Fruit fly (Drosophila melanogaster) whole organism, embryonic: ENCODE data around the gene Ac13E.
A peak's percentile ranks its signal among the peaks of the same experiment; 100 is the strongest.

Source experiments
- Asciz ChIP-seq: fragments of 200-800 bp; sonication (Bioruptor generic); optimal IDR thresholded peaks from 2 replicates; lab custom pipeline; 2017; ENCODE audit warnings: missing biosample characterization, mild to moderate bottlenecking, missing genetic modification characterization, missing genetic modification reagents
- B-H2 ChIP-seq: fragments of 200-800 bp; sonication (Bioruptor generic); optimal IDR thresholded peaks from 2 replicates; lab custom pipeline; 2018; ENCODE audit warnings: missing biosample characterization, mild to moderate bottlenecking, missing genetic modification characterization
- BtbVII ChIP-seq: fragments of 200-800 bp; sonication (Bioruptor generic); optimal IDR thresholded peaks from 3 replicates; lab custom pipeline; 2017; ENCODE audit warnings: missing biosample characterization, mild to moderate bottlenecking, missing genetic modification characterization
- CG10267 ChIP-seq: fragments of 200-800 bp; sonication (Bioruptor generic); optimal IDR thresholded peaks from 2 replicates; lab custom pipeline; 2018; ENCODE audit warnings: missing biosample characterization, mild to moderate bottlenecking, missing genetic modification characterization, moderate library complexity
- CG10321 ChIP-seq: fragments of 200-800 bp; sonication (Bioruptor generic); IDR thresholded peaks from 2 replicates; pipeline ENCODE4 v1.3.6; 2022; ENCODE audit warnings: missing biosample characterization, missing genetic modification characterization
- CG11504 ChIP-seq: fragments of 200-800 bp; sonication (Bioruptor generic); optimal IDR thresholded peaks from 3 replicates; lab custom pipeline; 2019; ENCODE audit warnings: missing biosample characterization, mild to moderate bottlenecking, missing genetic modification characterization, moderate library complexity
- CG13424 ChIP-seq: fragments of 200-800 bp; sonication (Bioruptor generic); optimal IDR thresholded peaks from 2 replicates; lab custom pipeline; 2019; ENCODE audit warnings: missing biosample characterization, mild to moderate bottlenecking, missing genetic modification characterization, moderate library complexity
- CG1603 ChIP-seq: fragments of 200-800 bp; sonication (Bioruptor generic); optimal IDR thresholded peaks from 2 replicates; lab custom pipeline; 2019; ENCODE audit warnings: missing biosample characterization, mild to moderate bottlenecking, missing genetic modification characterization, moderate library complexity
- CG17829 ChIP-seq: fragments of 200-800 bp; optimal IDR thresholded peaks from 2 replicates; lab custom pipeline; 2019; ENCODE audit warnings: missing biosample characterization, mild to moderate bottlenecking, missing genetic modification characterization, moderate library complexity
- CG2889 ChIP-seq: fragments of 200-800 bp; sonication (Bioruptor generic); IDR thresholded peaks from 3 replicates; pipeline ENCODE4 v1.3.6; 2022; ENCODE audit warnings: missing biosample characterization, missing genetic modification characterization
- CG34422 ChIP-seq: fragments of 200-800 bp; sonication (Bioruptor generic); IDR thresholded peaks from 3 replicates; pipeline ENCODE4 v1.3.6; 2022; ENCODE audit warnings: missing biosample characterization, missing genetic modification characterization
- CG4404 ChIP-seq: fragments of 200-800 bp; sonication (Bioruptor generic); IDR thresholded peaks from 2 replicates; pipeline ENCODE4 v1.3.6; 2022; ENCODE audit warnings: missing biosample characterization, missing genetic modification characterization
- CG5245 ChIP-seq: fragments of 200-800 bp; sonication (Bioruptor generic); optimal IDR thresholded peaks from 3 replicates; lab custom pipeline; 2016; ENCODE audit warnings: missing biosample characterization, missing genetic modification characterization
- CG6791 ChIP-seq: fragments of 200-800 bp; sonication (Bioruptor generic); IDR thresholded peaks from 3 replicates; pipeline ENCODE4 v1.3.6; 2022; ENCODE audit warnings: missing biosample characterization, missing genetic modification characterization; ENCODE audit not compliant: partially characterized antibody
- D19A ChIP-seq: fragments of 200-800 bp; optimal IDR thresholded peaks from 3 replicates; lab custom pipeline; 2019; ENCODE audit warnings: missing biosample characterization, mild to moderate bottlenecking, missing genetic modification characterization, moderate library complexity
- D19B ChIP-seq: fragments of 200-800 bp; sonication (Bioruptor generic); optimal IDR thresholded peaks from 2 replicates; lab custom pipeline; 2017; ENCODE audit warnings: missing biosample characterization, mild to moderate bottlenecking, missing genetic modification characterization
- Fer3 ChIP-seq: fragments of 200-800 bp; sonication (Bioruptor generic); optimal IDR thresholded peaks from 2 replicates; lab custom pipeline; 2018; ENCODE audit warnings: missing biosample characterization, mild to moderate bottlenecking, missing genetic modification characterization, moderate library complexity
- HLH4C ChIP-seq: fragments of 200-800 bp; sonication (Bioruptor generic); IDR thresholded peaks from 3 replicates; pipeline ENCODE4 v1.3.6; 2022; ENCODE audit warnings: missing biosample characterization, missing genetic modification characterization; ENCODE audit not compliant: partially characterized antibody
- Hr51 ChIP-seq, 2 experiments: fragments of 200-800 bp; sonication (Bioruptor generic); optimal IDR thresholded peaks; 2 replicates in 1 of 2; 3 replicates in 1 of 2; lab custom pipeline; 2016 to 2018; ENCODE audit warnings: missing biosample characterization in 2 of 2, missing genetic modification characterization in 2 of 2, mild to moderate bottlenecking in 1 of 2, moderate library complexity in 1 of 2
- Ptx1 ChIP-seq: fragments of 200-800 bp; sonication (Bioruptor generic); IDR thresholded peaks from 2 replicates; pipeline ENCODE4 v1.3.6; 2022; ENCODE audit warnings: missing biosample characterization, missing genetic modification characterization
- Rx ChIP-seq: fragments of 200-800 bp; sonication (Bioruptor generic); IDR thresholded peaks from 2 replicates; pipeline ENCODE4 v1.3.6; 2022; ENCODE audit warnings: missing biosample characterization, missing genetic modification characterization
- Sox102F ChIP-seq: fragments of 200-800 bp; sonication (Bioruptor generic); optimal IDR thresholded peaks from 2 replicates; lab custom pipeline; 2018; ENCODE audit warnings: missing biosample characterization, mild to moderate bottlenecking, missing genetic modification characterization, moderate library complexity
- Ssrp ChIP-seq: fragments of 200-800 bp; sonication (Bioruptor generic); optimal IDR thresholded peaks from 2 replicates; lab custom pipeline; 2018; ENCODE audit warnings: missing biosample characterization, mild to moderate bottlenecking, missing genetic modification characterization, moderate library complexity
- Tbp ChIP-seq: fragments of >200 bp; optimal IDR thresholded peaks from 2 replicates; lab custom pipeline; 2018; ENCODE audit warnings: missing biosample characterization, missing genetic modification characterization
- Xrp1 ChIP-seq: fragments of 200-800 bp; sonication (Bioruptor generic); IDR thresholded peaks from 2 replicates; pipeline ENCODE4 v1.3.6; 2022; ENCODE audit warnings: missing biosample characterization, missing genetic modification characterization
- YL-1 ChIP-seq: fragments of 200-800 bp; sonication (Bioruptor generic); optimal IDR thresholded peaks from 3 replicates; lab custom pipeline; 2017; ENCODE audit warnings: missing biosample characterization, mild to moderate bottlenecking, missing genetic modification characterization
- abd-A ChIP-seq: fragments of 200-800 bp; sonication (Bioruptor generic); optimal IDR thresholded peaks from 3 replicates; lab custom pipeline; 2019; ENCODE audit warnings: missing biosample characterization, mild to moderate bottlenecking, missing genetic modification characterization, moderate library complexity
- bbx ChIP-seq: fragments of 200-800 bp; sonication (Bioruptor generic); IDR thresholded peaks from 2 replicates; pipeline ENCODE4 v1.3.6; 2022; ENCODE audit warnings: missing biosample characterization, missing genetic modification characterization; ENCODE audit not compliant: partially characterized antibody
- cato ChIP-seq: fragments of 200-800 bp; sonication (Bioruptor generic); optimal IDR thresholded peaks from 2 replicates; lab custom pipeline; 2016; ENCODE audit warnings: missing biosample characterization, missing genetic modification characterization, borderline replicate concordance
- crol ChIP-seq: fragments of 200-800 bp; sonication (Bioruptor generic); IDR thresholded peaks from 2 replicates; pipeline ENCODE4 v1.3.6; 2022; ENCODE audit warnings: missing biosample characterization, missing genetic modification characterization
- dm ChIP-seq: fragments of 200-800 bp; sonication (Bioruptor generic); optimal IDR thresholded peaks from 3 replicates; lab custom pipeline; 2016; ENCODE audit warnings: missing biosample characterization, missing genetic modification characterization
- eyg ChIP-seq: fragments of 200-800 bp; sonication (Bioruptor generic); optimal IDR thresholded peaks from 3 replicates; lab custom pipeline; 2016; ENCODE audit warnings: missing biosample characterization, missing genetic modification characterization
- gcm ChIP-seq: fragments of 200-800 bp; sonication (Bioruptor generic); optimal IDR thresholded peaks from 2 replicates; lab custom pipeline; 2019; ENCODE audit warnings: missing biosample characterization, mild to moderate bottlenecking, missing genetic modification characterization, moderate library complexity
- grn ChIP-seq: fragments of 200-800 bp; sonication (Bioruptor generic); optimal IDR thresholded peaks from 3 replicates; lab custom pipeline; 2017; ENCODE audit warnings: missing biosample characterization, missing genetic modification characterization
- gsb ChIP-seq: fragments of 200-800 bp; sonication (Bioruptor generic); IDR thresholded peaks from 2 replicates; pipeline ENCODE4 v1.3.6; 2022; ENCODE audit warnings: missing biosample characterization, missing genetic modification characterization
- ham ChIP-seq: fragments of 200-800 bp; sonication (Bioruptor generic); IDR thresholded peaks from 2 replicates; pipeline ENCODE4 v1.3.6; 2022; ENCODE audit warnings: missing biosample characterization, missing genetic modification characterization
- hb ChIP-seq: fragments of 200-800 bp; sonication (Bioruptor generic); IDR thresholded peaks from 3 replicates; pipeline ENCODE4 v1.3.6; 2022; ENCODE audit warnings: missing biosample characterization, missing genetic modification characterization; ENCODE audit not compliant: partially characterized antibody
- hbn ChIP-seq: fragments of 200-800 bp; sonication (Bioruptor generic); IDR thresholded peaks from 2 replicates; pipeline ENCODE4 v1.3.6; 2022; ENCODE audit warnings: missing biosample characterization, missing genetic modification characterization; ENCODE audit not compliant: partially characterized antibody
- inv ChIP-seq: fragments of 200-800 bp; sonication (Bioruptor generic); IDR thresholded peaks from 2 replicates; pipeline ENCODE4 v1.3.6; 2022; ENCODE audit warnings: missing biosample characterization, missing genetic modification characterization; ENCODE audit not compliant: partially characterized antibody
- lilli ChIP-seq: fragments of 200-800 bp; sonication (Bioruptor generic); optimal IDR thresholded peaks from 3 replicates; lab custom pipeline; 2016; ENCODE audit warnings: missing biosample characterization, missing genetic modification characterization
- lola ChIP-seq, 3 experiments: fragments of >200 bp in 2 of 3; fragments of 200-800 bp in 1 of 3; sonication (Bioruptor generic) in 1 of 3; optimal IDR thresholded peaks; 2 replicates each; lab custom pipeline; 2017 to 2019; ENCODE audit warnings: missing biosample characterization in 3 of 3, missing genetic modification characterization in 3 of 3, mild to moderate bottlenecking in 1 of 3, moderate library complexity in 1 of 3
- mirr ChIP-seq: fragments of 200-800 bp; sonication (Bioruptor generic); optimal IDR thresholded peaks from 3 replicates; lab custom pipeline; 2018; ENCODE audit warnings: missing biosample characterization, mild to moderate bottlenecking, missing genetic modification characterization
- pfk ChIP-seq: fragments of 200-800 bp; sonication (Bioruptor generic); optimal IDR thresholded peaks from 2 replicates; lab custom pipeline; 2018; ENCODE audit warnings: missing biosample characterization, mild to moderate bottlenecking, missing genetic modification characterization, moderate library complexity
- pnt ChIP-seq: fragments of 200-800 bp; sonication (Bioruptor generic); optimal IDR thresholded peaks from 3 replicates; lab custom pipeline; 2016; ENCODE audit warnings: missing biosample characterization, missing genetic modification characterization
- prd ChIP-seq, 3 experiments: fragments of >200 bp in 2 of 3; fragments of 200-800 bp in 1 of 3; sonication (Bioruptor generic) in 1 of 3; optimal IDR thresholded peaks in 2 of 3; IDR thresholded peaks in 1 of 3; 2 replicates in 2 of 3; 3 replicates in 1 of 3; pipeline versions ENCODE4 v1.3.6 to Lab custom; 2017 to 2022; ENCODE audit warnings: missing biosample characterization in 1 of 3, missing genetic modification characterization in 1 of 3
- ranshi ChIP-seq: fragments of 200-800 bp; sonication (Bioruptor generic); IDR thresholded peaks from 2 replicates; pipeline ENCODE4 v1.3.6; 2022; ENCODE audit warnings: missing biosample characterization, missing genetic modification characterization
- shn ChIP-seq: fragments of 200-800 bp; sonication (Bioruptor generic); optimal IDR thresholded peaks from 3 replicates; lab custom pipeline; 2016; ENCODE audit warnings: missing biosample characterization, missing genetic modification characterization
- trem ChIP-seq: fragments of 200-800 bp; optimal IDR thresholded peaks from 3 replicates; lab custom pipeline; 2019; ENCODE audit warnings: missing biosample characterization, mild to moderate bottlenecking, missing genetic modification characterization, moderate library complexity
- trh ChIP-seq: fragments of 200-800 bp; sonication (Bioruptor generic); optimal IDR thresholded peaks from 2 replicates; lab custom pipeline; 2016; ENCODE audit warnings: missing biosample characterization, missing genetic modification characterization
- zfh2 ChIP-seq: fragments of 200-800 bp; sonication (Bioruptor generic); optimal IDR thresholded peaks from 2 replicates; lab custom pipeline; 2016; ENCODE audit warnings: missing biosample characterization, missing genetic modification characterization

Gene Ac13E

DNA sequence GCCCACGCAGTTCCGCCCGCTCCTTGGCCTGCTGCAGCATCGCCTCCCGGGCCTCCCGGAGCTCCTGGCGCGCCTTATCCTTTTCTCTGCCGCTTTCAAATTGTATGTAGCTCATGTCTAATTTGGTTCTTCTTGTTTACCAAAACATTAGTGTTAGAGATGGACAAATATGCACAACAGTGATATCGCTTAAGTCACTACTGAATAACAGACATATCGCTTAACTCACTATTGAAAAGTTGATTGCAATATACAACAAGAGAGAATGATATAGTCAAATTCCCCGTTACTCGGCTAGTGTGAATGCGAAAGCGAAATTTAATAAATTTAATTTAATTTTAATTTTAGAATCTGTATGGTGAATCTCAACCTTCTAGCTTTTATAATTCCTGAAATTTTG is 20.3 kb upstream of the Ac13E start, which contains the start of gene CG9213 (continued):
- peak; percentile 70 for TF ChIP-seq inv (GFP tag; lab: Robert Waterston, UW)
- no peak for TF ChIP-seq CG10321 (GFP tag; lab: Robert Waterston, UW)
- TF ChIP-seq lilli (GFP tag; lab: Kevin White, UChicago) = peak; percentile 24
- TF ChIP-seq CG2889 (GFP tag; lab: Robert Waterston, UW) = no peak
- no peak for TF ChIP-seq shn
- TF ChIP-seq grn (GFP tag; lab: Kevin White, UChicago) = no peak
- no peak for TF ChIP-seq Tbp (GFP tag; lab: Kevin White, UChicago)
- no peak for TF ChIP-seq CG4404 (GFP tag; lab: Robert Waterston, UW)
- no peak for TF ChIP-seq trem (tag; lab: Kevin White, UChicago)
- TF ChIP-seq Hr51 (GFP tag; optimal IDR thresholded peaks at IDR 0.05; lab: Kevin White, UChicago) = no peak
- peak; percentile 17 for TF ChIP-seq CG10267 (tag; lab: Kevin White, UChicago)
- no peak for TF ChIP-seq BtbVII (GFP tag; lab: Kevin White, UChicago)
- TF ChIP-seq Asciz = no peak
- TF ChIP-seq CG34422 (GFP tag; lab: Robert Waterston, UW) = 0 out of 3 replicates have a peak, but pooled peaks have one; percentile 44
- 0 out of 2 replicates have a peak, but pooled peaks have one; percentile 12 for TF ChIP-seq Ptx1 (GFP tag; lab: Robert Waterston, UW)
- no peak for TF ChIP-seq Sox102F (GFP tag; lab: Kevin White, UChicago)
- TF ChIP-seq pfk (GFP tag; lab: Kevin White, UChicago) = no peak
- TF ChIP-seq CG17829 (tag; lab: Kevin White, UChicago) = no peak
- TF ChIP-seq CG1603 (tag; lab: Kevin White, UChicago) = peak; percentile 39
- no peak for TF ChIP-seq prd (optimal IDR thresholded peaks at IDR 0.05; lab: Kevin White, UChicago)
- TF ChIP-seq prd (GFP tag; IDR thresholded peaks at IDR 0.05; lab: Robert Waterston, UW) = no peak; the same call in 2 of the 3 replicates
- peak; percentile 73 for TF ChIP-seq hb (GFP tag; lab: Robert Waterston, UW)
- no peak for TF ChIP-seq crol (GFP tag; lab: Robert Waterston, UW)
- TF ChIP-seq hbn (GFP tag; lab: Robert Waterston, UW) = peak; percentile 77
- TF ChIP-seq eyg (GFP tag; lab: Kevin White, UChicago) = no peak
- peak; percentile 64 for TF ChIP-seq HLH4C (GFP tag; lab: Robert Waterston, UW)
- TF ChIP-seq Ssrp (tag; lab: Kevin White, UChicago) = no peak
- no peak for TF ChIP-seq YL-1
- no peak for TF ChIP-seq Fer3 (tag; lab: Kevin White, UChicago)
- TF ChIP-seq gsb (GFP tag; lab: Robert Waterston, UW) = no peak
- no peak for TF ChIP-seq zfh2 (GFP tag; lab: Kevin White, UChicago)
- TF ChIP-seq Rx = no peak
- no peak for TF ChIP-seq CG5245 (GFP tag; lab: Kevin White, UChicago)
- no peak for TF ChIP-seq mirr (GFP tag; lab: Kevin White, UChicago)
- TF ChIP-seq D19B (GFP tag; lab: Kevin White, UChicago) = no peak
- peak; percentile 9 for TF ChIP-seq dm (GFP tag; lab: Kevin White, UChicago)
- TF ChIP-seq ranshi (GFP tag; lab: Robert Waterston, UW) = no peak
- no peak for TF ChIP-seq D19A
- no peak for TF ChIP-seq gcm (GFP tag; lab: Kevin White, UChicago)
- no peak for TF ChIP-seq trh (GFP tag; lab: Kevin White, UChicago)
- no peak for TF ChIP-seq cato
- no peak for TF ChIP-seq ham (GFP tag; lab: Robert Waterston, UW)
- no peak for TF ChIP-seq CG11504 (tag; lab: Kevin White, UChicago)
- TF ChIP-seq CG6791 (GFP tag; lab: Robert Waterston, UW) = peak; percentile 84
- no peak for TF ChIP-seq pnt (GFP tag; lab: Kevin White, UChicago)
- no peak for TF ChIP-seq lola (GFP tag; optimal IDR thresholded peaks at IDR 0.05; lab: Kevin White, UChicago)
- peak; percentile 72 for TF ChIP-seq bbx (GFP tag; lab: Robert Waterston, UW)
- TF ChIP-seq Xrp1 (GFP tag; lab: Robert Waterston, UW) = no peak
- no peak for TF ChIP-seq abd-A
- TF ChIP-seq B-H2 (GFP tag; lab: Kevin White, UChicago) = peak; percentile 21
- TF ChIP-seq CG13424 (tag; lab: Kevin White, UChicago) = no peak
